Fruit fly (Drosophila melanogaster) whole organism, prepupa: ENCODE data around the gene CG12091.
A peak's percentile ranks its signal among the peaks of the same experiment; 100 is the strongest.

ENCODE experiments used
- CG10631 ChIP-seq: fragments of 200-800 bp; sonication (Bioruptor generic); optimal IDR thresholded peaks from 2 replicates; lab custom pipeline; 2016; ENCODE audit warnings: missing biosample characterization, missing genetic modification characterization
- CG10669 ChIP-seq: fragments of 200-800 bp; sonication (Bioruptor generic); optimal IDR thresholded peaks from 3 replicates; lab custom pipeline; 2018; ENCODE audit warnings: missing biosample characterization, mild to moderate bottlenecking, missing genetic modification characterization, moderate library complexity
- CG11294 ChIP-seq: fragments of 200-800 bp; sonication (Bioruptor generic); IDR thresholded peaks from 2 replicates; pipeline ENCODE4 v1.3.6; 2022; ENCODE audit warnings: missing biosample characterization, missing genetic modification characterization
- CG11762 ChIP-seq: fragments of 200-800 bp; sonication (Bioruptor generic); optimal IDR thresholded peaks from 3 replicates; lab custom pipeline; 2016; ENCODE audit warnings: missing biosample characterization, missing genetic modification characterization; ENCODE audit not compliant: insufficient read depth
- CG15336 ChIP-seq: fragments of 200-800 bp; sonication (Bioruptor generic); IDR thresholded peaks from 2 replicates; pipeline ENCODE4 v1.3.6; 2022; ENCODE audit warnings: missing biosample characterization, missing genetic modification characterization
- CG16779 ChIP-seq: fragments of 200-800 bp; sonication (Bioruptor generic); optimal IDR thresholded peaks from 3 replicates; lab custom pipeline; 2017; ENCODE audit warnings: missing biosample characterization, mild to moderate bottlenecking, missing genetic modification characterization
- CG3032 ChIP-seq: fragments of 200-800 bp; optimal IDR thresholded peaks from 2 replicates; lab custom pipeline; 2019; ENCODE audit warnings: missing biosample characterization, mild to moderate bottlenecking, missing genetic modification characterization, moderate library complexity
- CG31627 ChIP-seq: fragments of 200-800 bp; sonication (Bioruptor generic); optimal IDR thresholded peaks from 3 replicates; lab custom pipeline; 2016; ENCODE audit warnings: missing biosample characterization, missing genetic modification characterization
- CG34406 ChIP-seq: fragments of 200-800 bp; sonication (Bioruptor generic); optimal IDR thresholded peaks from 3 replicates; lab custom pipeline; 2016; ENCODE audit warnings: missing biosample characterization, missing genetic modification characterization
- CG3919 ChIP-seq: fragments of 200-800 bp; sonication (Bioruptor generic); optimal IDR thresholded peaks from 3 replicates; lab custom pipeline; 2016; ENCODE audit warnings: missing biosample characterization, missing genetic modification characterization
- CG6163 ChIP-seq: fragments of 200-800 bp; sonication (Bioruptor generic); IDR thresholded peaks from 3 replicates; pipeline ENCODE4 v1.3.6; 2022; ENCODE audit warnings: missing biosample characterization, missing genetic modification characterization
- CG6808 ChIP-seq: fragments of 200-800 bp; sonication (Bioruptor generic); optimal IDR thresholded peaks from 3 replicates; lab custom pipeline; 2017; ENCODE audit warnings: missing biosample characterization, missing genetic modification characterization, mild to moderate bottlenecking, moderate library complexity, missing genetic modification reagents
- CG6854 ChIP-seq: fragments of 200-800 bp; sonication (Bioruptor generic); optimal IDR thresholded peaks from 2 replicates; lab custom pipeline; 2017; ENCODE audit warnings: missing biosample characterization, mild to moderate bottlenecking, missing genetic modification characterization
- CG7368 ChIP-seq: fragments of 200-800 bp; sonication (Bioruptor generic); optimal IDR thresholded peaks from 3 replicates; lab custom pipeline; 2016; ENCODE audit warnings: missing biosample characterization, missing genetic modification characterization
- CG9139 ChIP-seq: fragments of 200-800 bp; sonication (Bioruptor generic); optimal IDR thresholded peaks from 3 replicates; lab custom pipeline; 2017; ENCODE audit warnings: missing biosample characterization, mild to moderate bottlenecking, missing genetic modification characterization
- Eip75B ChIP-seq: fragments of 200-800 bp; sonication (Bioruptor generic); optimal IDR thresholded peaks from 3 replicates; lab custom pipeline; 2016; ENCODE audit warnings: missing biosample characterization, missing genetic modification characterization
- Eip78C ChIP-seq: fragments of 200-800 bp; sonication (Bioruptor generic); peaks from one replicate; lab custom pipeline; 2016; ENCODE audit warnings: missing biosample characterization, missing genetic modification characterization
- Ets21C ChIP-seq: fragments of 200-800 bp; sonication (Bioruptor generic); optimal IDR thresholded peaks from 3 replicates; lab custom pipeline; 2016; ENCODE audit warnings: missing biosample characterization, missing genetic modification characterization
- Hr38 ChIP-seq: sonication (Bioruptor generic); optimal IDR thresholded peaks from 2 replicates; lab custom pipeline; 2016; ENCODE audit warnings: missing biosample characterization, missing genetic modification characterization
- Hr4 ChIP-seq: fragments of 200-800 bp; sonication (Bioruptor generic); optimal IDR thresholded peaks from 3 replicates; lab custom pipeline; 2016; ENCODE audit warnings: missing biosample characterization, missing genetic modification characterization
- Lpt ChIP-seq: fragments of 200-800 bp; sonication (Bioruptor generic); optimal IDR thresholded peaks from 3 replicates; lab custom pipeline; 2016; ENCODE audit warnings: missing biosample characterization, missing genetic modification characterization
- OdsH ChIP-seq: fragments of 200-800 bp; sonication (Bioruptor generic); optimal IDR thresholded peaks from 3 replicates; lab custom pipeline; 2016; ENCODE audit warnings: missing biosample characterization, missing genetic modification characterization
- Sox102F ChIP-seq: fragments of 200-800 bp; sonication (Bioruptor generic); optimal IDR thresholded peaks from 2 replicates; lab custom pipeline; 2016; ENCODE audit warnings: missing biosample characterization, mild to moderate bottlenecking, missing genetic modification characterization
- Sox14 ChIP-seq: fragments of 200-800 bp; sonication (Bioruptor generic); optimal IDR thresholded peaks from 3 replicates; lab custom pipeline; 2016; ENCODE audit warnings: missing biosample characterization, missing genetic modification characterization
- Sox15 ChIP-seq: fragments of 200-800 bp; sonication (Bioruptor generic); optimal IDR thresholded peaks from 3 replicates; lab custom pipeline; 2016; ENCODE audit warnings: missing biosample characterization, missing genetic modification characterization
- achi ChIP-seq: fragments of 200-800 bp; sonication (Bioruptor generic); optimal IDR thresholded peaks from 3 replicates; lab custom pipeline; 2016; ENCODE audit warnings: missing biosample characterization, missing genetic modification characterization
- cyc ChIP-seq: fragments of 200-800 bp; sonication (Bioruptor generic); optimal IDR thresholded peaks from 3 replicates; lab custom pipeline; 2016; ENCODE audit warnings: missing biosample characterization, missing genetic modification characterization
- dac ChIP-seq: fragments of 200-800 bp; sonication (Bioruptor generic); optimal IDR thresholded peaks from 2 replicates; lab custom pipeline; 2017; ENCODE audit warnings: missing biosample characterization, mild to moderate bottlenecking, missing genetic modification characterization
- dsx ChIP-seq: fragments of 200-800 bp; optimal IDR thresholded peaks from 3 replicates; lab custom pipeline; 2019; ENCODE audit warnings: missing biosample characterization, mild to moderate bottlenecking, missing genetic modification characterization, moderate library complexity; ENCODE audit not compliant: poor library complexity, severe bottlenecking
- eg ChIP-seq: fragments of 200-800 bp; sonication (Bioruptor generic); IDR thresholded peaks from 3 replicates; pipeline ENCODE4 v1.3.6; 2022; ENCODE audit warnings: missing biosample characterization, missing genetic modification characterization
- esn ChIP-seq: fragments of 200-800 bp; sonication (Bioruptor generic); optimal IDR thresholded peaks from 2 replicates; lab custom pipeline; 2016; ENCODE audit warnings: missing biosample characterization, mild to moderate bottlenecking, missing genetic modification characterization, moderate library complexity
- fd59A ChIP-seq: fragments of 200-800 bp; sonication (Bioruptor generic); optimal IDR thresholded peaks from 2 replicates; lab custom pipeline; 2017; ENCODE audit warnings: missing biosample characterization, mild to moderate bottlenecking, missing genetic modification characterization, missing genetic modification reagents
- lz ChIP-seq: fragments of 200-800 bp; sonication (Bioruptor generic); optimal IDR thresholded peaks from 3 replicates; lab custom pipeline; 2016; ENCODE audit warnings: missing biosample characterization, missing genetic modification characterization
- net ChIP-seq: fragments of 200-800 bp; sonication (Bioruptor generic); optimal IDR thresholded peaks from 3 replicates; lab custom pipeline; 2016; ENCODE audit warnings: missing biosample characterization, missing genetic modification characterization
- pdm3 ChIP-seq: fragments of 200-800 bp; sonication (Bioruptor generic); optimal IDR thresholded peaks from 3 replicates; lab custom pipeline; 2016; ENCODE audit warnings: missing biosample characterization, missing genetic modification characterization
- salr ChIP-seq, 2 experiments: fragments of 200-800 bp; sonication (Bioruptor generic); optimal IDR thresholded peaks; 3 replicates each; lab custom pipeline; 2016 to 2018; ENCODE audit warnings: missing biosample characterization in 2 of 2, missing genetic modification characterization in 2 of 2, mild to moderate bottlenecking in 1 of 2
- ss ChIP-seq, 2 experiments: fragments of 200-800 bp; sonication (Bioruptor generic); optimal IDR thresholded peaks; 2 replicates in 1 of 2; 3 replicates in 1 of 2; lab custom pipeline; 2017 to 2018; ENCODE audit warnings: mild to moderate bottlenecking in 2 of 2, missing biosample characterization in 2 of 2, missing genetic modification characterization in 2 of 2, moderate library complexity in 1 of 2
- svp ChIP-seq: fragments of 200-800 bp; sonication (Bioruptor generic); peaks from one replicate; lab custom pipeline; 2016; ENCODE audit warnings: missing biosample characterization, missing genetic modification characterization
- vri ChIP-seq: fragments of 200-800 bp; sonication (Bioruptor generic); optimal IDR thresholded peaks from 3 replicates; lab custom pipeline; 2016; ENCODE audit warnings: missing biosample characterization, mild to moderate bottlenecking, missing genetic modification characterization

CG12091 gene

DNA sequence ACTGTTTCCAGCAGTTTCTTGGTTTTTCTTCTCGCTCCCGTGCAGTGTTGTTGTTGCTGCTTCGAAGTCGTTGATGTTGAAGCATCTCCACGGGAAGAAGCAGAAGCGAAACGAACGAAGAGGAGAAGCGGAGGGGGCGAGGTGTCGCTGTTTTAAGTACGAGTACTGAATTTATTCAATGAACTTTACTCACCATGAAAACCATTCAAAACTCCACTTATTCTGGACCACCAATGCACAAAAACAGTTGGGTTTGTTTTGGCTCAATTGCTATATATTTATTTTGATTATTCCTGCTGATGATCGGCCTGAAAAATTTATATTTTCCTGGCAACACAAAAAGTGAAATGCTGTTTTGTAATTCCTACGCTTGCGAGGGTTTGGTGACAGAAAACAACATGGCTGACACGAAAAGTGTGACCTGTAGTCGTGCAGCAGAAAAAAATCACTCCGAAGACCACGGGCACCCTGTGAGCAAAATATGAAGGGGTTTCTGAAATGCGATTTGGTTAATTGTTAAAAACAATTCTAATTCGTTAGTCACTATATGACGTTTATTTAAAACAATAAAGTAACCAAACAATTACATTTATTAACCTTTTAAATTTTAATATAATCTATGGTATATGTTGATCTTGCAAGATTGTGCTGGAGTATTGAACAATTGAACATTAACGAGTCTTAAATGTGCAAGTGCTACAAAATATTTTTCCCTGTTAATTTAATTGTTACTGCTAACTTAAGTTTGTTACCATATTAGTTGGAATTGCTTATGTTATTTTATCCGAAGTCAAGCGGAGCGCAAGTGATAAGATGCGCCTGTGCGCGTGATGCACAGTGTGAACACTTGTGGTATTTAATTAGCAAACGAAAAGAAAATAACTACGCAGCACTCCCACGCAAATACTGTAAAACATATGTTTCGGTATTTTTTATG lies 31.9 kb upstream of the CG12091 start, which contains the start of gene CG7879:
Gene CG7879 (minus strand): TSS at position 384 of the 937 bp plus-strand sequence.
- TF ChIP-seq ss (GFP tag; optimal IDR thresholded peaks at IDR 0.05; lab: Kevin White, UChicago), result peak; percentile 10 to 20
- peak; percentile 73 for TF ChIP-seq Eip78C (GFP tag; lab: Kevin White, UChicago)
- TF ChIP-seq eg (GFP tag; lab: Robert Waterston, UW), result 0 out of 3 replicates have a peak, but pooled peaks have one; percentile 25
- no peak for TF ChIP-seq fd59A
- no peak for TF ChIP-seq Hr38 (GFP tag; lab: Kevin White, UChicago)
- peak; percentile 52 for TF ChIP-seq vri (GFP tag; lab: Kevin White, UChicago)
- TF ChIP-seq pdm3 (GFP tag; lab: Kevin White, UChicago), result no peak
- TF ChIP-seq CG6163 (GFP tag; lab: Robert Waterston, UW), result peak; percentile 34; the same call in 2 of the 3 replicates
- no peak for TF ChIP-seq CG11762
- TF ChIP-seq dsx (GFP tag; lab: Kevin White, UChicago), result peak; percentile 28
- no peak for TF ChIP-seq dac (GFP tag; lab: Kevin White, UChicago)
- peak; percentile 7 for TF ChIP-seq cyc (GFP tag; lab: Kevin White, UChicago)
- TF ChIP-seq CG15336 (GFP tag; lab: Robert Waterston, UW), result peak; percentile 20; the same call in 1 of the 2 replicates
- TF ChIP-seq achi (GFP tag; lab: Kevin White, UChicago), result no peak
- peak; percentile 55 for TF ChIP-seq net (GFP tag; lab: Kevin White, UChicago)
- peak; percentile 42 for TF ChIP-seq Hr4 (GFP tag; lab: Kevin White, UChicago)
- no peak for TF ChIP-seq Eip75B
- TF ChIP-seq CG11294 (GFP tag; lab: Robert Waterston, UW), result no peak
- TF ChIP-seq CG3919 (GFP tag; lab: Kevin White, UChicago), result peak; percentile 29
- peak; percentile 11 for TF ChIP-seq Sox15
- TF ChIP-seq esn (GFP tag; lab: Kevin White, UChicago), result peak; percentile 43
- TF ChIP-seq Sox102F (GFP tag; lab: Kevin White, UChicago), result peak; percentile 23
- peak; percentile 57 for TF ChIP-seq svp (GFP tag; lab: Kevin White, UChicago)
- no peak for TF ChIP-seq salr (GFP tag; optimal IDR thresholded peaks at IDR 0.05; lab: Kevin White, UChicago)
- peak; percentile 48 for TF ChIP-seq OdsH (GFP tag; lab: Kevin White, UChicago)
- TF ChIP-seq CG3032 (tag; lab: Kevin White, UChicago), result peak; percentile 18
- peak; percentile 19 for TF ChIP-seq lz (GFP tag; lab: Kevin White, UChicago)
- TF ChIP-seq CG16779 (tag; lab: Kevin White, UChicago), result peak; percentile 50
- peak; percentile 31 for TF ChIP-seq CG31627 (GFP tag; lab: Kevin White, UChicago)
- no peak for TF ChIP-seq CG6808 (GFP tag; lab: Kevin White, UChicago)
- peak; percentile 63 for TF ChIP-seq CG6854 (GFP tag; lab: Kevin White, UChicago)
- TF ChIP-seq CG34406 (GFP tag; lab: Kevin White, UChicago), result no peak
- TF ChIP-seq CG10631 (GFP tag; lab: Kevin White, UChicago), result peak; percentile 50

DNA sequence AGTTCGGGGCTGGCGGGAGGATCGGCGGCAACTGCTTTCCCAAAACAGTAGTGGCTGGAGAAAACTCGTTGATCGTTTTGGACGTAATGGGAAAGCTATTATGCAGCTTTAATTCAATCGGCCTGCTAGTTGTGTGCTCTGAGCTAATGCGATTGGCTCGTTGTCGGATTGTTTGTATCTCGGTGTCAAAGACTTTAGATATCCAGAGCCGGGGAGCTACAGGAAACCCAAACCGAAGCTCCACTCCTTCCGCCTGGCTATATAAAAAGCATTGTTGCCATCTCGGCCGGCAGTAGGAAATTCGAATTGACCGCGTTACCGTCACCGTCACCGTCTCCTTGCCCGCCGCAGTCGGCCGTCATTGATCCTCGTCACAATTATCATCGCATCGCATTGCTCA lies 28.5 kb upstream of the CG12091 start, which contains the start of gene CG12003:
Gene CG12003 (plus strand): TSS at position 301 of the 400 bp plus-strand sequence.
- TF ChIP-seq CG9139 (no peak), ss (GFP tag; optimal IDR thresholded peaks at IDR 0.05; lab: Kevin White, UChicago) (no peak), CG10669 (no peak), vri (GFP tag; lab: Kevin White, UChicago) (no peak), Sox14 (no peak), Lpt (GFP tag; lab: Kevin White, UChicago) (no peak), cyc (GFP tag; lab: Kevin White, UChicago) (no peak), Eip78C (GFP tag; lab: Kevin White, UChicago) (no peak), CG7368 (GFP tag; lab: Kevin White, UChicago) (no peak), fd59A (no peak), Ets21C (GFP tag; lab: Kevin White, UChicago) (no peak), CG3032 (tag; lab: Kevin White, UChicago) (no peak)
